Fruit fly (Drosophila melanogaster) Kc167 (cell line): ENCODE measurements around the gene Cyp310a1.
A peak's percentile ranks its signal among the peaks of the same experiment; 100 is the strongest.

Experiments used
- Sin3A ChIP-seq: fragments of >200 bp; optimal IDR thresholded peaks from 2 replicates; lab custom pipeline; 2018; ENCODE audit warnings: missing external identifiers
- h ChIP-seq: fragments of >200 bp; optimal IDR thresholded peaks from 3 replicates; lab custom pipeline; 2018; ENCODE audit warnings: missing external identifiers
- insv ChIP-seq: fragments of >200 bp; optimal IDR thresholded peaks from 3 replicates; lab custom pipeline; 2018; ENCODE audit warnings: missing external identifiers
- psq ChIP-seq: fragments of >200 bp; optimal IDR thresholded peaks from 2 replicates; lab custom pipeline; 2017; ENCODE audit warnings: missing external identifiers
- ttk ChIP-seq: sonication (Bioruptor generic); optimal IDR thresholded peaks from 2 replicates; lab custom pipeline; 2017; ENCODE audit warnings: missing external identifiers

DNA sequence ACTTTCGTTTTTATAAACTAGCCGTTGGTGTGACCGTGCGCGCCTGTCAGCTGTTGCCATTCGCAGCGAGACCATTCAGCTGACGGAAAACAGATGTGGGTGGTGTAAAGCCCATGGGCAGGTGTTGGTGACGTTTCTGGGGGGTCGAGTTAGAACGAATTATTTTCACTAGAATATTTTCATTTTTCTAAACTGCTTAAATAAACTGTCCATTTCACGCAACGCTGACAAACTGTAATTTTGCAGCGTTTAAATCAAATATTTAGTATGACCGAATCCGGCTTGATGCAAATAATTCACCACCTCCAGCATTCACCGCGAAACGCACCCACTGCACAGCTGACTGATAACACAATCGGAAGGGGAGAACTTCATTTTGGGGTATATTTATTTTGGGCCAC is 42.6 kb upstream of the Cyp310a1 start, which contains the start of the genes CG10383 and CG10338:
- no peak for TF ChIP-seq insv (lab: Kevin White, UChicago)
- TF ChIP-seq ttk, result no peak
- no peak for TF ChIP-seq psq (lab: Kevin White, UChicago)
- peak; percentile 81 for TF ChIP-seq Sin3A (lab: Kevin White, UChicago)
- no peak for TF ChIP-seq h (lab: Kevin White, UChicago)
